Worm (Caenorhabditis elegans): Measurements from ENCODE around the gene ZK262.20.

ZK262.20 gene

ce11 chrV:18430826-18431225 lies 4.0 kb downstream of the ZK262.20 start:
- TF ChIP-seq pes-1 (GFP tag; IDR thresholded peaks at IDR 0.05), result no peak
- no peak for TF ChIP-seq ceh-36 (tag; optimal IDR thresholded peaks at IDR 0.05)
- no peak for TF ChIP-seq hmg-4 (GFP tag; optimal IDR thresholded peaks at IDR 0.05)
- TF ChIP-seq tbx-11 (GFP tag; IDR thresholded peaks at IDR 0.05), result no peak
- no peak for TF ChIP-seq F13C5.2 (tag; optimal IDR thresholded peaks at IDR 0.05)
- TF ChIP-seq ceh-13 (GFP tag; optimal IDR thresholded peaks at IDR 0.05), result no peak
- TF ChIP-seq aly-1 (tag; optimal IDR thresholded peaks at IDR 0.05), result no peak
- TF ChIP-seq B0310.2 (tag; optimal IDR thresholded peaks at IDR 0.05), result no peak
- TF ChIP-seq scrt-1 (GFP tag; IDR thresholded peaks at IDR 0.05), result no peak
- no peak for TF ChIP-seq tra-4 (tag; optimal IDR thresholded peaks at IDR 0.05)
- TF ChIP-seq hnd-1 (tag; optimal IDR thresholded peaks at IDR 0.05), result no peak
- no peak for TF ChIP-seq flt-1 (GFP tag; IDR thresholded peaks at IDR 0.05)
- no peak for TF ChIP-seq sea-1 (GFP tag; conservative IDR thresholded peaks at IDR 0.05)
- TF ChIP-seq hmbx-1 (tag; optimal IDR thresholded peaks at IDR 0.05), result no peak
- no peak for TF ChIP-seq ama-1 (optimal IDR thresholded peaks at IDR 0.05)
- TF ChIP-seq ets-7 (tag; optimal IDR thresholded peaks at IDR 0.05), result no peak
- no peak for TF ChIP-seq tbx-37 (GFP tag; conservative IDR thresholded peaks at IDR 0.05)

DNA sequence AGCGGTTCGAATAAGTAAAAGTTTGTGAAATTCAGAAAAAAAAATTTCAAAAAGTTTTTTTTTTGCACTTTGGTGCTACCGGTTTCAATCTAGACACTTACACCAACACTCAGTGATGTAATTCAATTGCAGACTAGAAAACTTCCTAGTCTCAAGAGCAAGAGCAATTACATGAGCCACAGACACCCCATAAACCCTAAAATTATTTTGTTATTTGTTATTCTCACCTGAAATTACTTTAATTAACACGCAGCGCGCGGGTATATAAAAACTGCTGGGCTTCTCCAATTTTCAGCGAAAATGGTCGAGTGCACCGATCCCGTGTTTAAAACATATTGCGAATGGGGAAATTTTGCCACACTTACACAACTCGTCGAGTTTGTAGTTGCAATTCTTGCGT lies 8.6 kb downstream of the ZK262.20 start, which contains the start of gene srw-83:
Gene srw-83 (plus strand): TSS at position 301 of the 400 bp plus-strand sequence.
- no peak for TF ChIP-seq ets-7 (tag; optimal IDR thresholded peaks at IDR 0.05)
- no peak for TF ChIP-seq flt-1 (GFP tag; IDR thresholded peaks at IDR 0.05)
- TF ChIP-seq F13C5.2 (tag; optimal IDR thresholded peaks at IDR 0.05), result no peak
- TF ChIP-seq tra-4 (tag; optimal IDR thresholded peaks at IDR 0.05), result no peak
- no peak for TF ChIP-seq ama-1 (optimal IDR thresholded peaks at IDR 0.05)
- TF ChIP-seq ceh-36 (tag; optimal IDR thresholded peaks at IDR 0.05), result no peak
- no peak for TF ChIP-seq aly-1 (tag; optimal IDR thresholded peaks at IDR 0.05)
- no peak for TF ChIP-seq hmg-4 (GFP tag; optimal IDR thresholded peaks at IDR 0.05)
- no peak for TF ChIP-seq tbx-11 (GFP tag; IDR thresholded peaks at IDR 0.05)
- TF ChIP-seq hmbx-1 (tag; optimal IDR thresholded peaks at IDR 0.05), result no peak
- TF ChIP-seq hnd-1 (tag; optimal IDR thresholded peaks at IDR 0.05), result no peak
- no peak for TF ChIP-seq ceh-13 (GFP tag; optimal IDR thresholded peaks at IDR 0.05)
- TF ChIP-seq pes-1 (GFP tag; IDR thresholded peaks at IDR 0.05), result no peak
- TF ChIP-seq tbx-37 (GFP tag; conservative IDR thresholded peaks at IDR 0.05), result no peak
- TF ChIP-seq scrt-1 (GFP tag; IDR thresholded peaks at IDR 0.05), result no peak

DNA sequence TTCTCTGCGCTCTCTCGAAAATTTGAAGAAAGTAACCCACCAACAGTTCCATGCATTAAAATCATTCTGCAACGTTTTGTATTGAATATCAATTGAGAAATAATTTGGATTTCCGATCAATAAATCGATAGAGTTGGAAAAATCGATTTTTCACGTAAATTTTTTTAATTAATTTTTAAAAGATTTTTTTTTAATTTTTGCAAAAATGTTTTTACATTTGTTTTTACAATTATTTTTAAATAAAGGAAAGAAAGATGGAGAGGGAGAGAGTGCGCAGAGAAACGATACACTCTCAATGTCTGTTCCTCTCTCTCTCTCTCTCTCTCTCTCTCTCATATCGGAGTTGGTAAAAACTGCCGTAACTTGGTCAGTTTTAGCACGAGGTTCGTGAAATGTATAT lies 9.3 kb downstream of the ZK262.20 start, which contains the start of gene ZK262.19:
Gene ZK262.19 (minus strand): TSS at position 101 of the 400 bp plus-strand sequence.
- TF ChIP-seq hmbx-1 (tag; optimal IDR thresholded peaks at IDR 0.05), result no peak
- no peak for TF ChIP-seq flt-1 (GFP tag; IDR thresholded peaks at IDR 0.05)
- TF ChIP-seq tbx-11 (GFP tag; IDR thresholded peaks at IDR 0.05), result no peak
- no peak for TF ChIP-seq sea-1 (GFP tag; conservative IDR thresholded peaks at IDR 0.05)
- TF ChIP-seq pes-1 (GFP tag; IDR thresholded peaks at IDR 0.05), result no peak

ce11 chrV:18424471-18424870 lies 10.4 kb downstream of the ZK262.20 start, which contains the start of gene ZK262.4:
Gene ZK262.4 (minus strand): TSS chrV:18424571.
- TF ChIP-seq ceh-36 (tag; optimal IDR thresholded peaks at IDR 0.05) (no peak), sea-1 (GFP tag; conservative IDR thresholded peaks at IDR 0.05) (no peak), ets-7 (tag; optimal IDR thresholded peaks at IDR 0.05) (no peak), hmbx-1 (tag; optimal IDR thresholded peaks at IDR 0.05) (no peak), tbx-37 (GFP tag; conservative IDR thresholded peaks at IDR 0.05) (no peak), F13C5.2 (tag; optimal IDR thresholded peaks at IDR 0.05) (no peak), tra-4 (tag; optimal IDR thresholded peaks at IDR 0.05) (no peak), ama-1 (optimal IDR thresholded peaks at IDR 0.05) (no peak), hnd-1 (tag; optimal IDR thresholded peaks at IDR 0.05) (no peak), B0310.2 (tag; optimal IDR thresholded peaks at IDR 0.05) (no peak), scrt-1 (GFP tag; IDR thresholded peaks at IDR 0.05) (no peak), hmg-4 (GFP tag; optimal IDR thresholded peaks at IDR 0.05) (no peak), flt-1 (GFP tag; IDR thresholded peaks at IDR 0.05) (no peak), aly-1 (tag; optimal IDR thresholded peaks at IDR 0.05) (no peak), tbx-11 (GFP tag; IDR thresholded peaks at IDR 0.05) (no peak), pes-1 (GFP tag; IDR thresholded peaks at IDR 0.05) (no peak), ceh-13 (GFP tag; optimal IDR thresholded peaks at IDR 0.05) (no peak)

DNA sequence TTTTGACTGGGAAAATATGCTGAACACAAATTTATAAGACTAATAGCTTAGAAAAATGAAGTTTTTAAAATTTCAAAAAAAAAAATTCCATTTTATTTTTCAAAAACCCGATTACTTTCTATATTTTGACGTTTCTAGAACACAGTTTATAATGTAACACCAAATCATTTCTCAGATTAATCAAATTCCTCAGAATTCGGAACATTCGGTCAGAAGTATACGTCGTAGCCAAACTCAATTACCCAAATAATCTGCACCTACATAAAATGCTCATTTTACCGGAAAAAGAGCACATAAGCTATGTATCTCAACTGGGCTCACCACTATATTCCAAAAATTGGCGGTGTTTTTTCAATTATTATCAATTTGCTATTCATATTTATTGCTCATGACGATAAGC lies 14.1 kb downstream of the ZK262.20 start, which contains the start of gene srj-26:
Gene srj-26 (plus strand): TSS at position 301 of the 400 bp plus-strand sequence.
- TF ChIP-seq scrt-1 (GFP tag; IDR thresholded peaks at IDR 0.05), result no peak
- no peak for TF ChIP-seq sea-1 (GFP tag; conservative IDR thresholded peaks at IDR 0.05)
- no peak for TF ChIP-seq hmbx-1 (tag; optimal IDR thresholded peaks at IDR 0.05)
- TF ChIP-seq ama-1 (optimal IDR thresholded peaks at IDR 0.05), result no peak
- TF ChIP-seq ets-7 (tag; optimal IDR thresholded peaks at IDR 0.05), result no peak
- no peak for TF ChIP-seq B0310.2 (tag; optimal IDR thresholded peaks at IDR 0.05)
- no peak for TF ChIP-seq tra-4 (tag; optimal IDR thresholded peaks at IDR 0.05)
- no peak for TF ChIP-seq tbx-11 (GFP tag; IDR thresholded peaks at IDR 0.05)
- TF ChIP-seq hmg-4 (GFP tag; optimal IDR thresholded peaks at IDR 0.05), result no peak
- no peak for TF ChIP-seq ceh-36 (tag; optimal IDR thresholded peaks at IDR 0.05)
- no peak for TF ChIP-seq pes-1 (GFP tag; IDR thresholded peaks at IDR 0.05)
- no peak for TF ChIP-seq aly-1 (tag; optimal IDR thresholded peaks at IDR 0.05)

DNA sequence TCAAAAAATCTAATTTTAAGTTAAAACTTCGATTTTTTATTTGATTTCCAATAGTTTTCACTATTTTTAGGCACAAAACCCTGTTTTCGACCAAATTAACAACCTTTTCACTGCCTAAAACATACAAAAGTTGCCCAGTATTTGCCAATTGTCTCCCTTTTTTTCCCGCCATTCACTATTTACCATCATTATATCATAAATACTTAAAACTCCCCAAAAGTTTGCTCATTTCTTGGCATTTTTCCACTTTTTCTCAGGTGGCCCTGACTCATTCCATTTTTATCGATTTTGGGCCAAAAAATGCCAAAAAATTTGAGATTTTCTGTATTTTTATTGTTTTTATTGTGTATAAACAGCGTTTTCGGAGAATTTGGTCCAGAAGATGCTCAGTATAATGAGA lies 20.8 kb downstream of the ZK262.20 start, which contains the start of gene txt-8:
Gene txt-8 (plus strand): TSS at position 301 of the 400 bp plus-strand sequence.
- no peak for TF ChIP-seq ceh-36 (tag; optimal IDR thresholded peaks at IDR 0.05)
- no peak for TF ChIP-seq hmg-4 (GFP tag; optimal IDR thresholded peaks at IDR 0.05)
- no peak for TF ChIP-seq hmbx-1 (tag; optimal IDR thresholded peaks at IDR 0.05)
- no peak for TF ChIP-seq ceh-13 (GFP tag; optimal IDR thresholded peaks at IDR 0.05)
- no peak for TF ChIP-seq hnd-1 (tag; optimal IDR thresholded peaks at IDR 0.05)
- no peak for TF ChIP-seq flt-1 (GFP tag; IDR thresholded peaks at IDR 0.05)
- TF ChIP-seq F13C5.2 (tag; optimal IDR thresholded peaks at IDR 0.05), result no peak
- TF ChIP-seq aly-1 (tag; optimal IDR thresholded peaks at IDR 0.05), result no peak

DNA sequence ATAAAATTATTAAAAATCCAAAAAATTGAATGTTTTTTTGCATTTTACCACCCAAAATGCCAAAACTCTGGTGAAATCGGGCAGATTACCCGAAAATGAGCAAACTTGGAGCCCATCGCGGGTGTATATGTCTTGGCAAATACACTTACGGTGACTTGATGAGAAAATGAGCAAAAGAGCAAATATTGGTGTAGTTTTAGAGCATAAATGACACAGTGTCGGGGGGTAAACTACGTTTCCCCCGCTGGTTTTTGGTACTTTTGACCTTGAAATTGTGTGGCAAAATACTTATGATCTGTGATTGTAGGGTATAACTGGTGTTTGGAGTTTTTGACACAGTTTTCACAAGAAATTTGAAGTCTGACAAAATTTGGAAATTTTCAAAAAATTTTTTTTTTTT lies 22.0 kb downstream of the ZK262.20 start, which contains the start of gene ZK262.2:
Gene ZK262.2 (minus strand): TSS at position 101 of the 400 bp plus-strand sequence.
- TF ChIP-seq aly-1 (tag; optimal IDR thresholded peaks at IDR 0.05) (no peak), F13C5.2 (tag; optimal IDR thresholded peaks at IDR 0.05) (no peak), ama-1 (optimal IDR thresholded peaks at IDR 0.05) (no peak), hmbx-1 (tag; optimal IDR thresholded peaks at IDR 0.05) (no peak), flt-1 (GFP tag; IDR thresholded peaks at IDR 0.05) (no peak), B0310.2 (tag; optimal IDR thresholded peaks at IDR 0.05) (no peak), pes-1 (GFP tag; IDR thresholded peaks at IDR 0.05) (no peak), scrt-1 (GFP tag; IDR thresholded peaks at IDR 0.05) (no peak)

Measured in whole organism, early embryonic.